6 worm cellular contexts compared by ENCODE assay signal in the genomic region with DNA sequence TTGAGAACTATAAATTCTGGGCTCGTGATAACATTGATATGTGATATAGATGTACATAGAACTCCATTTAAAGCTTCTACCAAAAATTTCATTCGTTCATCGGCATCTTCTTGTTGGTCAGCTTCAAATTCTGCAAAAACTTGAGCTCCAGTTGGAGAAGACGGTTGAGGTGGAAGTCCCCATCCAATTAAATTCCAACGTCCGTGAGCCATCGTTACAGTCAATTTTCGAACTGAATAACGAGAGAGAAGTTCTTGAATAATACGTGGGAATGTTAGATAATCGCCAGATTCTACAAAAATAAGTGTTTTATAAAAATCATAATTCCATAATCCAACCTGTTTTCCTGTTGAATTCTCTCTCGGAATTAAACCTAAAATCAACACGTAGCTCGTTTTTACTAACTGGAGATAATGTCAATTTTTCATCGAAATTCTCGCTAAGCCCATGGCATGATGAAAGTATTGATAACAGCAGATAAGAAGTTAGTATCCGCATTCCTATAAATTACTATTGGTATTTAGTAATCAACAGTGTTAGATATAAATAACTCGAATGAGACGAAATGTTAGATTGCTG.
TF ChIP-seq lines count a peak whose summit lies in the region.

Gene pigt-1 (minus strand): TSS at position 500 of the 579 bp plus-strand sequence.

TF ChIP-seq in whole organism, L1 larva, 84 proteins besides CTCF, POLR2A, EP300 and RAD21 (continues in another document):
- TF ChIP-seq zag-1 (tag; optimal IDR thresholded peaks at IDR 0.05; lab: Kevin White, UChicago), result no peak
- TF ChIP-seq nhr-76 (tag; optimal IDR thresholded peaks at IDR 0.05; lab: Kevin White, UChicago), result no peak
- no peak for TF ChIP-seq ceh-88 (GFP tag; IDR thresholded peaks at IDR 0.05; lab: Robert Waterston, UW)
- TF ChIP-seq hlh-17 (GFP tag; optimal IDR thresholded peaks at IDR 0.05; lab: Kevin White, UChicago; ENCODE audit: borderline replicate concordance), result no peak
- TF ChIP-seq ceh-90 (tag; optimal IDR thresholded peaks at IDR 0.05; lab: Kevin White, UChicago), result no peak
- TF ChIP-seq nhr-20 (tag; optimal IDR thresholded peaks at IDR 0.05; lab: Kevin White, UChicago), result peak; percentile 15
- no peak for TF ChIP-seq lin-14 (GFP tag; optimal IDR thresholded peaks at IDR 0.05; lab: Kevin White, UChicago)
- peak; percentile 33 for TF ChIP-seq ztf-4 (tag; optimal IDR thresholded peaks at IDR 0.05; lab: Kevin White, UChicago)
- peak; percentile 58 for TF ChIP-seq nhr-85 (tag; lab: Kevin White, UChicago)
- peak; percentile 44 for TF ChIP-seq nhr-71 (tag; optimal IDR thresholded peaks at IDR 0.05; lab: Kevin White, UChicago)
- no peak for TF ChIP-seq pqm-1 (tag; optimal IDR thresholded peaks at IDR 0.05; lab: Kevin White, UChicago)
- no peak for TF ChIP-seq sup-37 (GFP tag; optimal IDR thresholded peaks at IDR 0.05; lab: Kevin White, UChicago)
- no peak for TF ChIP-seq lir-3 (tag; optimal IDR thresholded peaks at IDR 0.05; lab: Kevin White, UChicago; ENCODE audit: poor library complexity)
- TF ChIP-seq pax-3 (tag; optimal IDR thresholded peaks at IDR 0.05; lab: Kevin White, UChicago), result no peak

TF ChIP-seq in whole organism, L2 larva, 48 proteins besides CTCF, POLR2A, EP300 and RAD21 (continues in another document):
- no peak for TF ChIP-seq ztf-11 (tag; optimal IDR thresholded peaks at IDR 0.05; lab: Kevin White, UChicago)
- TF ChIP-seq ceh-82 (tag; optimal IDR thresholded peaks at IDR 0.05; lab: Kevin White, UChicago), result no peak
- no peak for TF ChIP-seq nhr-237 (tag; optimal IDR thresholded peaks at IDR 0.05; lab: Kevin White, UChicago)
- TF ChIP-seq nhr-11 (tag; optimal IDR thresholded peaks at IDR 0.05; lab: Kevin White, UChicago), result no peak
- TF ChIP-seq R02D3.7 (tag; optimal IDR thresholded peaks at IDR 0.05; lab: Kevin White, UChicago), result no peak
- TF ChIP-seq nhr-12 (tag; optimal IDR thresholded peaks at IDR 0.05; lab: Kevin White, UChicago), result no peak
- TF ChIP-seq sma-9 (GFP tag; optimal IDR thresholded peaks at IDR 0.05; lab: Kevin White, UChicago), result peak; percentile 51
- TF ChIP-seq sma-9 (tag; optimal IDR thresholded peaks at IDR 0.05; lab: Kevin White, UChicago), result no peak
- TF ChIP-seq lin-13 (GFP tag; optimal IDR thresholded peaks at IDR 0.05; lab: Kevin White, UChicago), result peak; percentile 14
- peak in 1 of 2 experiments; percentile 29 for TF ChIP-seq lsy-2 (tag; optimal IDR thresholded peaks at IDR 0.05; lab: Kevin White, UChicago)
- no peak for TF ChIP-seq nhr-77 (tag; optimal IDR thresholded peaks at IDR 0.05; lab: Kevin White, UChicago)
- no peak for TF ChIP-seq blmp-1 (tag; optimal IDR thresholded peaks at IDR 0.05; lab: Kevin White, UChicago; ENCODE audit: insufficient read depth)
- TF ChIP-seq crh-2 (tag; optimal IDR thresholded peaks at IDR 0.05; lab: Kevin White, UChicago), result peak; percentile 10
- no peak for TF ChIP-seq unc-55 (GFP tag; optimal IDR thresholded peaks at IDR 0.05; lab: Kevin White, UChicago)
- no peak for TF ChIP-seq lin-39 (tag; optimal IDR thresholded peaks at IDR 0.05; lab: Kevin White, UChicago)

TF ChIP-seq in whole organism, L3 larva, 47 proteins besides CTCF, POLR2A, EP300 and RAD21:
- peak; percentile 37 for TF ChIP-seq elt-2 (tag; optimal IDR thresholded peaks at IDR 0.05; lab: Kevin White, UChicago)
- TF ChIP-seq nhr-76 (tag; optimal IDR thresholded peaks at IDR 0.05; lab: Kevin White, UChicago), result no peak
- no peak for TF ChIP-seq pha-4 (tag; optimal IDR thresholded peaks at IDR 0.05; lab: Kevin White, UChicago)
- TF ChIP-seq nhr-43 (tag; optimal IDR thresholded peaks at IDR 0.05; lab: Kevin White, UChicago; ENCODE audit: poor library complexity, severe bottlenecking), result peak; percentile 28
- TF ChIP-seq ceh-28 (tag; optimal IDR thresholded peaks at IDR 0.05; lab: Kevin White, UChicago), result peak; percentile 35
- TF ChIP-seq sea-2 (GFP tag; optimal IDR thresholded peaks at IDR 0.05; lab: Kevin White, UChicago), result no peak
- TF ChIP-seq ceh-82 (tag; optimal IDR thresholded peaks at IDR 0.05; lab: Kevin White, UChicago), result no peak
- no peak for TF ChIP-seq nhr-23 (tag; optimal IDR thresholded peaks at IDR 0.05; lab: Kevin White, UChicago)
TF ChIP-seq in whole organism, L3 larva: peak in this region for 3.

TF ChIP-seq in whole organism, L4 larva, 104 proteins besides CTCF, POLR2A, EP300 and RAD21 (continues in another document):
- peak; percentile 50 for TF ChIP-seq mes-2 (tag; optimal IDR thresholded peaks at IDR 0.05; lab: Kevin White, UChicago; ENCODE audit: poor library complexity, severe bottlenecking)
- TF ChIP-seq nhr-11 (tag; optimal IDR thresholded peaks at IDR 0.05; lab: Kevin White, UChicago), result no peak
- TF ChIP-seq hlh-11 (tag; optimal IDR thresholded peaks at IDR 0.05; lab: Kevin White, UChicago), result peak; percentile 5
- no peak for TF ChIP-seq lin-15B (tag; optimal IDR thresholded peaks at IDR 0.05; lab: Kevin White, UChicago)
- peak in 1 of 2 experiments; percentile 58 for TF ChIP-seq unc-62 (GFP tag; optimal IDR thresholded peaks at IDR 0.05 in 1 of 2; lab: Kevin White, UChicago)
- no peak for TF ChIP-seq unc-62 (tag; optimal IDR thresholded peaks at IDR 0.05; lab: Kevin White, UChicago)
- TF ChIP-seq zfp-3 (GFP tag; conservative IDR thresholded peaks at IDR 0.05; lab: Robert Waterston, UW), result peak; percentile 77; the same call in 1 of the 2 replicates
- peak; percentile 34; the same call in 1 of the 2 replicates for TF ChIP-seq lin-38 (GFP tag; IDR thresholded peaks at IDR 0.05; lab: Robert Waterston, UW)
- peak in 1 of 2 experiments; percentile 58 for TF ChIP-seq lsy-2 (tag; optimal IDR thresholded peaks at IDR 0.05; lab: Kevin White, UChicago)
- peak; percentile 5 to 8 for TF ChIP-seq daf-16 (GFP tag; optimal IDR thresholded peaks at IDR 0.05; lab: Kevin White, UChicago)
- TF ChIP-seq daf-16 (tag; optimal IDR thresholded peaks at IDR 0.05; lab: Kevin White, UChicago), result peak; percentile 63
- TF ChIP-seq dve-1 (tag; optimal IDR thresholded peaks at IDR 0.05; lab: Kevin White, UChicago; ENCODE audit: insufficient read depth), result peak; percentile 39
- no peak for TF ChIP-seq gei-8 (GFP tag; optimal IDR thresholded peaks at IDR 0.05; lab: Kevin White, UChicago)
- TF ChIP-seq T26A8.4 (GFP tag; IDR thresholded peaks at IDR 0.05; lab: Robert Waterston, UW), result peak; percentile 42; the same call in 1 of the 2 replicates
- 0 out of 4 replicates have a peak, but pooled peaks of 1 of the 2 experiments have one; percentile 48 for TF ChIP-seq madf-5 (GFP tag; IDR thresholded peaks at IDR 0.05; lab: Robert Waterston, UW)

TF ChIP-seq in whole organism, early embryonic, 17 proteins besides CTCF, POLR2A, EP300 and RAD21:
- TF ChIP-seq hmbx-1 (tag; optimal IDR thresholded peaks at IDR 0.05; lab: Kevin White, UChicago) (no peak), ama-1 (optimal IDR thresholded peaks at IDR 0.05; lab: Kevin White, UChicago) (peak; percentile 37)

TF ChIP-seq in whole organism, young adult, 124 proteins besides CTCF, POLR2A, EP300 and RAD21 (continues in another document):
- TF ChIP-seq dox-1 (GFP tag; IDR thresholded peaks at IDR 0.05; lab: Robert Waterston, UW) (no peak), mcd-1 (GFP tag; IDR thresholded peaks at IDR 0.05; lab: Robert Waterston, UW) (peak; percentile 28; the same call in 1 of the 2 replicates), hsf-1 (GFP tag; IDR thresholded peaks at IDR 0.05; lab: Robert Waterston, UW) (0 out of 2 replicates have a peak, but pooled peaks have one; percentile 14), tlf-1 (GFP tag; optimal IDR thresholded peaks at IDR 0.05; lab: Kevin White, UChicago) (no peak), F33H1.4 (GFP tag; IDR thresholded peaks at IDR 0.05; lab: Robert Waterston, UW) (no peak), repo-1 (tag; optimal IDR thresholded peaks at IDR 0.05; lab: Kevin White, UChicago) (peak; percentile 60), lin-54 (GFP tag; optimal IDR thresholded peaks at IDR 0.05; lab: Kevin White, UChicago) (peak; percentile 29), lsl-1 (GFP tag; optimal IDR thresholded peaks at IDR 0.05; lab: Kevin White, UChicago) (no peak), Y53G8AR.9 (GFP tag; conservative IDR thresholded peaks at IDR 0.05; lab: Robert Waterston, UW) (no peak), egrh-3 (GFP tag; IDR thresholded peaks at IDR 0.05; lab: Robert Waterston, UW) (no peak), unc-130 (GFP tag; optimal IDR thresholded peaks at IDR 0.05; lab: Kevin White, UChicago) (peak; percentile 15), fkh-3 (tag; optimal IDR thresholded peaks at IDR 0.05; lab: Kevin White, UChicago) (peak; percentile 25), ztf-3 (GFP tag; optimal IDR thresholded peaks at IDR 0.05; lab: Kevin White, UChicago) (no peak), ekl-4 (GFP tag; IDR thresholded peaks at IDR 0.05; lab: Robert Waterston, UW) (0 out of 2 replicates have a peak, but pooled peaks have one; percentile 42), ets-4 (GFP tag; optimal IDR thresholded peaks at IDR 0.05; lab: Kevin White, UChicago) (peak; percentile 11), Y67H2A.10 (GFP tag; conservative IDR thresholded peaks at IDR 0.05; lab: Robert Waterston, UW) (no peak), somi-1 (GFP tag; optimal IDR thresholded peaks at IDR 0.05; lab: Kevin White, UChicago) (no peak), F39B2.1 (GFP tag; IDR thresholded peaks at IDR 0.05; lab: Robert Waterston, UW) (no peak), attf-5 (GFP tag; optimal IDR thresholded peaks at IDR 0.05; lab: Kevin White, UChicago) (no peak), hmg-20 (GFP tag; IDR thresholded peaks at IDR 0.05; lab: Robert Waterston, UW) (no peak), athp-1 (tag; optimal IDR thresholded peaks at IDR 0.05; lab: Kevin White, UChicago) (peak; percentile 9), cebp-1 (GFP tag; IDR thresholded peaks at IDR 0.05; lab: Robert Waterston, UW) (no peak), cebp-1 (tag; optimal IDR thresholded peaks at IDR 0.05; lab: Kevin White, UChicago) (peak; percentile 30), B0261.1 (tag; optimal IDR thresholded peaks at IDR 0.05; lab: Kevin White, UChicago) (no peak), chd-7 (tag; optimal IDR thresholded peaks at IDR 0.05; lab: Kevin White, UChicago) (peak; percentile 23), F49E8.2 (tag; optimal IDR thresholded peaks at IDR 0.05; lab: Kevin White, UChicago; ENCODE audit: insufficient read depth) (no peak), ama-1 (optimal IDR thresholded peaks at IDR 0.05; lab: Kevin White, UChicago) (peak; percentile 60), ama-1 (GFP tag; optimal IDR thresholded peaks at IDR 0.05; lab: Kevin White, UChicago) (no peak), B0336.3 (GFP tag; IDR thresholded peaks at IDR 0.05; lab: Robert Waterston, UW) (peak; percentile 66; the same call in 1 of the 2 replicates), T07F8.4 (tag; optimal IDR thresholded peaks at IDR 0.05; lab: Kevin White, UChicago) (no peak), snpc-4 (GFP tag; optimal IDR thresholded peaks at IDR 0.05; lab: Kevin White, UChicago) (no peak), snpc-4 (tag; optimal IDR thresholded peaks at IDR 0.05; lab: Kevin White, UChicago) (peak in 1 of 4 experiments; percentile 9), F22D6.2 (tag; optimal IDR thresholded peaks at IDR 0.05; lab: Kevin White, UChicago) (no peak), ccch-3 (GFP tag; optimal IDR thresholded peaks at IDR 0.05; lab: Kevin White, UChicago) (no peak)
